Fruit fly (Drosophila melanogaster): ENCODE results near the gene RpL14.

dm6 chr3L:8575844-8576842 lies 24.7 kb upstream of the RpL14 start, which contains the start of the genes CG6638 and CG43078:
- no peak for TF ChIP-seq CG33017 (tag; optimal IDR thresholded peaks at IDR 0.05)
- TF ChIP-seq CG12768 (GFP tag; optimal IDR thresholded peaks at IDR 0.05) = peak; percentile 29
- TF ChIP-seq bab1 (GFP tag; optimal IDR thresholded peaks at IDR 0.05) = no peak
- TF ChIP-seq Crg-1 (GFP tag; optimal IDR thresholded peaks at IDR 0.05) = no peak
- no peak for TF ChIP-seq cnc (optimal IDR thresholded peaks at IDR 0.05)
- no peak for TF ChIP-seq toe (GFP tag; optimal IDR thresholded peaks at IDR 0.05)
- no peak for TF ChIP-seq Hr96 (GFP tag; optimal IDR thresholded peaks at IDR 0.05)
- peak; percentile 20 for TF ChIP-seq CG7045 (GFP tag; optimal IDR thresholded peaks at IDR 0.05)
- TF ChIP-seq CG5204 (GFP tag; optimal IDR thresholded peaks at IDR 0.05) = no peak
- TF ChIP-seq CG7101 (tag; optimal IDR thresholded peaks at IDR 0.05) = peak; percentile 26

Data from whole organism, adult.